Worm (Caenorhabditis elegans) whole organism, late embryonic: ENCODE measurements around the gene R10E8.6.

ENCODE experiments used
- C08G9.2 ChIP-seq: sonication (generic microtip); optimal IDR thresholded peaks from 2 replicates; lab custom pipeline; 2016; ENCODE audit warnings: mild to moderate bottlenecking, missing genetic modification characterization, moderate library complexity, missing compliant biosample characterization
- ama-1 ChIP-seq: fragments of 150-350 bp; optimal IDR thresholded peaks from 2 replicates; lab custom pipeline; 2014
- ceh-24 ChIP-seq: sonication (generic microtip); optimal IDR thresholded peaks from 2 replicates; lab custom pipeline; 2016; ENCODE audit warnings: mild to moderate bottlenecking, missing genetic modification characterization, missing compliant biosample characterization
- ets-4 ChIP-seq: sonication (generic microtip); optimal IDR thresholded peaks from 2 replicates; lab custom pipeline; 2016; ENCODE audit warnings: missing genetic modification characterization, missing compliant biosample characterization
- nhr-11 ChIP-seq: fragments of 150-350 bp; optimal IDR thresholded peaks from 2 replicates; lab custom pipeline; 2014; ENCODE audit warnings: missing biosample characterization, missing genetic modification characterization
- npax-4 ChIP-seq: sonication (generic microtip); optimal IDR thresholded peaks from 2 replicates; lab custom pipeline; 2016; ENCODE audit warnings: missing genetic modification characterization, missing compliant biosample characterization
- pag-3 ChIP-seq: sonication (generic microtip); optimal IDR thresholded peaks from 2 replicates; lab custom pipeline; 2016; ENCODE audit warnings: missing compliant biosample characterization, missing genetic modification characterization, borderline replicate concordance
- pat-9 ChIP-seq: fragments of 200-800 bp; sonication (Bioruptor generic); optimal IDR thresholded peaks from 2 replicates; lab custom pipeline; 2018; ENCODE audit warnings: mild to moderate bottlenecking, missing genetic modification characterization, moderate library complexity, missing compliant biosample characterization
- pha-2 ChIP-seq: sonication (generic microtip); optimal IDR thresholded peaks from 2 replicates; lab custom pipeline; 2017; ENCODE audit warnings: mild to moderate bottlenecking, missing genetic modification characterization, missing compliant biosample characterization
- rnt-1 ChIP-seq: sonication (generic microtip); optimal IDR thresholded peaks from 2 replicates; lab custom pipeline; 2016; ENCODE audit warnings: missing genetic modification characterization, missing compliant biosample characterization
- tbx-2 ChIP-seq: sonication (generic microtip); optimal IDR thresholded peaks from 2 replicates; lab custom pipeline; 2016; ENCODE audit warnings: missing genetic modification characterization, missing compliant biosample characterization
- unc-42 ChIP-seq: sonication (generic microtip); optimal IDR thresholded peaks from 2 replicates; lab custom pipeline; 2016; ENCODE audit warnings: missing genotype, missing genetic modification characterization, missing compliant biosample characterization

DNA sequence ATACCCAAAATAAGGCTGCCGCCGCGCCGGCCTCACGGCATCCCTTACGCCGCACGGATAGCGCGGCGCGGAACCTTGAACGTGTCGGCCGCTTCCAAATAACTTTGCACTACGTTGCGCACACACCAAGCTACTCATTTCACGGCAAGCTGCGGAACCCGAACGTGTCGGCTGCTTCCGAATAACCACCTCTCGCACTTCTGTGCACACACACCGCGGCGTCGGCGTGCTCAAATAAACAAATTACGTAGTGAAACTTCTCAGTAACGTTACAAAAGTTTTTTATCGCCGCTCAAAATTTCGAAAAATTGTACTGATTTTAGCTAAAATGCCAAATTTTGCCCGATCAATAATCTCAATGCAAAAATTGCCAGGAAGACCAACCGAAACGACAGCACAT is 53.3 kb downstream of the R10E8.6 start:
- TF ChIP-seq ceh-24 (tag; lab: Kevin White, UChicago) = no peak
- TF ChIP-seq unc-42 = no peak
- TF ChIP-seq C08G9.2 (tag; lab: Kevin White, UChicago) = no peak
- TF ChIP-seq npax-4 (tag; lab: Kevin White, UChicago) = no peak
- no peak for TF ChIP-seq tbx-2 (tag; lab: Kevin White, UChicago)
- TF ChIP-seq ama-1 = no peak
- no peak for TF ChIP-seq pha-2 (tag; lab: Kevin White, UChicago)
- no peak for TF ChIP-seq ets-4 (tag; lab: Kevin White, UChicago)
- TF ChIP-seq nhr-11 (tag; lab: Kevin White, UChicago) = no peak
- TF ChIP-seq pag-3 = no peak
- TF ChIP-seq rnt-1 (tag; lab: Kevin White, UChicago) = no peak
- TF ChIP-seq pat-9 = no peak
